Worm (Caenorhabditis elegans) whole organism, late embryonic: ENCODE measurements around the gene T19B10.5.

Experiments used
- C08G9.2 ChIP-seq: sonication (generic microtip); optimal IDR thresholded peaks from 2 replicates; lab custom pipeline; 2016; ENCODE audit warnings: mild to moderate bottlenecking, missing genetic modification characterization, moderate library complexity, missing compliant biosample characterization
- K02D7.2 ChIP-seq: sonication (generic microtip); optimal IDR thresholded peaks from 2 replicates; lab custom pipeline; 2017; ENCODE audit warnings: mild to moderate bottlenecking, missing genetic modification characterization, missing compliant biosample characterization
- K09A11.1 ChIP-seq: sonication (generic microtip); optimal IDR thresholded peaks from 2 replicates; lab custom pipeline; 2017; ENCODE audit warnings: antibody characterized with exemption, mild to moderate bottlenecking, missing genetic modification characterization, missing compliant biosample characterization; ENCODE audit not compliant: insufficient read depth
- T23F11.4 ChIP-seq: fragments of 200-800 bp; sonication (Bioruptor generic); optimal IDR thresholded peaks from 2 replicates; lab custom pipeline; 2018; ENCODE audit warnings: mild to moderate bottlenecking, missing genetic modification characterization, missing compliant biosample characterization
- Y22D7AL.16 ChIP-seq: sonication (generic microtip); optimal IDR thresholded peaks from 2 replicates; lab custom pipeline; 2016; ENCODE audit warnings: missing genetic modification characterization, missing compliant biosample characterization
- ahr-1 ChIP-seq: sonication (generic microtip); optimal IDR thresholded peaks from 2 replicates; lab custom pipeline; 2016; ENCODE audit warnings: missing genetic modification characterization, missing compliant biosample characterization
- ceh-18 ChIP-seq: sonication (generic microtip); optimal IDR thresholded peaks from 2 replicates; lab custom pipeline; 2016; ENCODE audit warnings: missing genetic modification characterization, missing compliant biosample characterization
- ceh-2 ChIP-seq: sonication (generic microtip); optimal IDR thresholded peaks from 2 replicates; lab custom pipeline; 2016; ENCODE audit warnings: missing genotype, missing genetic modification characterization, missing compliant biosample characterization
- ceh-24 ChIP-seq: sonication (generic microtip); optimal IDR thresholded peaks from 2 replicates; lab custom pipeline; 2016; ENCODE audit warnings: mild to moderate bottlenecking, missing genetic modification characterization, missing compliant biosample characterization
- ceh-30 ChIP-seq: fragments of 150-350 bp; optimal IDR thresholded peaks from 2 replicates; lab custom pipeline; 2014; ENCODE audit warnings: missing biosample characterization, missing genetic modification characterization
- ceh-31 ChIP-seq: sonication (generic microtip); optimal IDR thresholded peaks from 2 replicates; lab custom pipeline; 2016; ENCODE audit warnings: missing genetic modification characterization, missing compliant biosample characterization
- ceh-34 ChIP-seq: sonication (generic microtip); optimal IDR thresholded peaks from 2 replicates; lab custom pipeline; 2016; ENCODE audit warnings: mild to moderate bottlenecking, missing genetic modification characterization, missing compliant biosample characterization
- ceh-48 ChIP-seq: sonication (generic microtip); optimal IDR thresholded peaks from 2 replicates; lab custom pipeline; 2016; ENCODE audit warnings: missing genetic modification characterization, inconsistent platforms, missing compliant biosample characterization
- ceh-9 ChIP-seq: sonication (generic microtip); optimal IDR thresholded peaks from 2 replicates; lab custom pipeline; 2016; ENCODE audit warnings: mild to moderate bottlenecking, missing genetic modification characterization, inconsistent platforms, missing compliant biosample characterization
- dmd-4 ChIP-seq: sonication (generic microtip); optimal IDR thresholded peaks from 2 replicates; lab custom pipeline; 2016; ENCODE audit warnings: borderline replicate concordance, missing genetic modification characterization, missing compliant biosample characterization
- elt-2 ChIP-seq: sonication (generic microtip); optimal IDR thresholded peaks from 2 replicates; lab custom pipeline; 2016; ENCODE audit warnings: missing genetic modification reagents, missing genetic modification characterization, missing compliant biosample characterization
- elt-4 ChIP-seq: sonication (generic microtip); optimal IDR thresholded peaks from 2 replicates; lab custom pipeline; 2016; ENCODE audit warnings: missing genetic modification characterization, missing compliant biosample characterization
- ets-4 ChIP-seq: sonication (generic microtip); optimal IDR thresholded peaks from 2 replicates; lab custom pipeline; 2016; ENCODE audit warnings: missing genetic modification characterization, missing compliant biosample characterization
- eyg-1 ChIP-seq: sonication (generic microtip); optimal IDR thresholded peaks from 2 replicates; lab custom pipeline; 2016; ENCODE audit warnings: missing genotype, missing genetic modification characterization, missing compliant biosample characterization
- fax-1 ChIP-seq: sonication (generic microtip); optimal IDR thresholded peaks from 2 replicates; lab custom pipeline; 2016; ENCODE audit warnings: missing genotype, missing genetic modification characterization, missing compliant biosample characterization
- gmeb-2 ChIP-seq: sonication (generic microtip); optimal IDR thresholded peaks from 2 replicates; lab custom pipeline; 2016; ENCODE audit warnings: missing genetic modification characterization, inconsistent platforms, missing compliant biosample characterization
- hlh-13 ChIP-seq: fragments of 200-800 bp; sonication (Bioruptor generic); optimal IDR thresholded peaks from 2 replicates; lab custom pipeline; 2018; ENCODE audit warnings: mild to moderate bottlenecking, missing genetic modification characterization, missing compliant biosample characterization
- hlh-15 ChIP-seq: sonication (generic microtip); optimal IDR thresholded peaks from 2 replicates; lab custom pipeline; 2016; ENCODE audit warnings: missing genetic modification characterization, missing compliant biosample characterization
- hlh-30 ChIP-seq: sonication (generic microtip); optimal IDR thresholded peaks from 2 replicates; lab custom pipeline; 2017; ENCODE audit warnings: antibody characterized with exemption, missing genetic modification characterization, missing compliant biosample characterization; ENCODE audit not compliant: insufficient read depth
- hlh-8 ChIP-seq: sonication (generic microtip); optimal IDR thresholded peaks from 2 replicates; lab custom pipeline; 2016; ENCODE audit warnings: missing genotype, missing genetic modification characterization, missing compliant biosample characterization
- lin-11 ChIP-seq: fragments of 200-800 bp; sonication (Bioruptor generic); optimal IDR thresholded peaks from 2 replicates; lab custom pipeline; 2018; ENCODE audit warnings: mild to moderate bottlenecking, missing genetic modification characterization, missing compliant biosample characterization
- madf-2 ChIP-seq: sonication (generic microtip); optimal IDR thresholded peaks from 2 replicates; lab custom pipeline; 2017; ENCODE audit warnings: missing genetic modification characterization, missing compliant biosample characterization
- mec-3 ChIP-seq: sonication (generic microtip); optimal IDR thresholded peaks from 2 replicates; lab custom pipeline; 2016; ENCODE audit warnings: borderline replicate concordance, missing genetic modification characterization, missing compliant biosample characterization
- nhr-11 ChIP-seq: fragments of 150-350 bp; optimal IDR thresholded peaks from 2 replicates; lab custom pipeline; 2014; ENCODE audit warnings: missing biosample characterization, missing genetic modification characterization
- nhr-232 ChIP-seq: sonication (generic microtip); optimal IDR thresholded peaks from 2 replicates; lab custom pipeline; 2016; ENCODE audit warnings: missing genetic modification characterization, missing compliant biosample characterization
- npax-4 ChIP-seq: sonication (generic microtip); optimal IDR thresholded peaks from 2 replicates; lab custom pipeline; 2016; ENCODE audit warnings: missing genetic modification characterization, missing compliant biosample characterization
- pat-9 ChIP-seq: fragments of 200-800 bp; sonication (Bioruptor generic); optimal IDR thresholded peaks from 2 replicates; lab custom pipeline; 2018; ENCODE audit warnings: mild to moderate bottlenecking, missing genetic modification characterization, moderate library complexity, missing compliant biosample characterization
- pha-2 ChIP-seq: sonication (generic microtip); optimal IDR thresholded peaks from 2 replicates; lab custom pipeline; 2017; ENCODE audit warnings: mild to moderate bottlenecking, missing genetic modification characterization, missing compliant biosample characterization
- pha-4 ChIP-seq: fragments of 150-350 bp; optimal IDR thresholded peaks from 2 replicates; lab custom pipeline; 2018; ENCODE audit warnings: missing biosample characterization, missing genetic modification reagents, missing genetic modification characterization
- pqm-1 ChIP-seq: sonication (generic microtip); optimal IDR thresholded peaks from 2 replicates; lab custom pipeline; 2016; ENCODE audit warnings: missing genetic modification characterization, missing compliant biosample characterization
- pros-1 ChIP-seq: fragments of 150-350 bp; optimal IDR thresholded peaks from 2 replicates; lab custom pipeline; 2014; ENCODE audit warnings: missing biosample characterization, missing genetic modification reagents, missing genetic modification characterization
- ref-2 ChIP-seq: sonication (generic microtip); optimal IDR thresholded peaks from 2 replicates; lab custom pipeline; 2016; ENCODE audit warnings: missing genetic modification characterization, missing compliant biosample characterization
- sox-2 ChIP-seq: fragments of 200-800 bp; sonication (Bioruptor generic); IDR thresholded peaks from 2 replicates; pipeline ENCODE4 v1.3.6; 2022; ENCODE audit warnings: missing genetic modification reagents, missing genetic modification characterization, missing compliant biosample characterization
- tbx-2 ChIP-seq: sonication (generic microtip); optimal IDR thresholded peaks from 2 replicates; lab custom pipeline; 2016; ENCODE audit warnings: missing genetic modification characterization, missing compliant biosample characterization
- unc-3 ChIP-seq, 2 experiments: fragments of 200-800 bp in 1 of 2; sonication (Bioruptor generic) in 1 of 2; sonication (generic microtip) in 1 of 2; conservative IDR thresholded peaks in 1 of 2; optimal IDR thresholded peaks in 1 of 2; 2 replicates each; pipeline versions ENCODE4 v1.3.6 to Lab custom; 2016 to 2022; ENCODE audit warnings: missing compliant biosample characterization in 2 of 2, missing genetic modification characterization in 2 of 2, missing genetic modification reagents in 1 of 2
- zip-5 ChIP-seq: sonication (generic microtip); optimal IDR thresholded peaks from 2 replicates; lab custom pipeline; 2016; ENCODE audit warnings: missing genetic modification characterization, missing compliant biosample characterization
- ztf-16 ChIP-seq: sonication (generic microtip); optimal IDR thresholded peaks from 2 replicates; lab custom pipeline; 2017; ENCODE audit warnings: missing genetic modification characterization, missing compliant biosample characterization

The T19B10.5 gene

ce11 chrV:11239187-11239725 lies 4.8 kb downstream of the T19B10.5 start, which contains the start of the genes dvc-1 and ima-1 (continued):
- TF ChIP-seq mec-3: no peak
- no peak for TF ChIP-seq ceh-30 (tag; lab: Kevin White, UChicago)
- TF ChIP-seq gmeb-2 (tag; lab: Kevin White, UChicago): peak; percentile 63
- peak; percentile 40 for TF ChIP-seq hlh-13 (GFP tag; lab: Kevin White, UChicago)
- peak; percentile 68 for TF ChIP-seq zip-5 (tag; lab: Kevin White, UChicago)
- no peak for TF ChIP-seq dmd-4 (tag; lab: Kevin White, UChicago)
- peak; percentile 17 for TF ChIP-seq lin-11 (tag; lab: Kevin White, UChicago)
- TF ChIP-seq ceh-31 (tag; lab: Kevin White, UChicago): peak; percentile 82
- TF ChIP-seq ceh-2: peak; percentile 79
- TF ChIP-seq hlh-30 (tag; lab: Kevin White, UChicago): peak; percentile 70
- peak; percentile 4 for TF ChIP-seq eyg-1 (tag; lab: Kevin White, UChicago)
- TF ChIP-seq madf-2 (tag; lab: Kevin White, UChicago): peak; percentile 38
- no peak for TF ChIP-seq elt-4 (tag; lab: Kevin White, UChicago)
- peak; percentile 87 for TF ChIP-seq ceh-34
- TF ChIP-seq C08G9.2 (tag; lab: Kevin White, UChicago): peak; percentile 69
- peak; percentile 24 for TF ChIP-seq ceh-18 (tag; lab: Kevin White, UChicago)
- TF ChIP-seq pros-1 (tag; lab: Kevin White, UChicago): no peak
- TF ChIP-seq npax-4 (tag; lab: Kevin White, UChicago): peak; percentile 41
- TF ChIP-seq ets-4: peak; percentile 23
- peak; percentile 22 for TF ChIP-seq T23F11.4 (GFP tag; lab: Kevin White, UChicago)
- TF ChIP-seq unc-3 (GFP tag; conservative IDR thresholded peaks at IDR 0.05; lab: Robert Waterston, UW): peak; percentile 55; the same call in 1 of the 2 replicates
- TF ChIP-seq unc-3 (tag; optimal IDR thresholded peaks at IDR 0.05; lab: Kevin White, UChicago): peak; percentile 68
- peak; percentile 66 for TF ChIP-seq nhr-232 (tag; lab: Kevin White, UChicago)
- TF ChIP-seq Y22D7AL.16 (tag; lab: Kevin White, UChicago): peak; percentile 45
- peak; percentile 70 for TF ChIP-seq hlh-15
- TF ChIP-seq ceh-24 (tag; lab: Kevin White, UChicago): peak; percentile 26
- peak; percentile 72 for TF ChIP-seq K09A11.1 (tag; lab: Kevin White, UChicago)
- peak; percentile 62 for TF ChIP-seq K02D7.2 (tag; lab: Kevin White, UChicago)
- peak; percentile 27 for TF ChIP-seq ceh-48 (tag; lab: Kevin White, UChicago)
- TF ChIP-seq sox-2 (GFP tag; lab: Robert Waterston, UW): peak; percentile 46
- no peak for TF ChIP-seq pqm-1 (tag; lab: Kevin White, UChicago)
- peak; percentile 77 for TF ChIP-seq tbx-2 (tag; lab: Kevin White, UChicago)
- TF ChIP-seq pat-9: peak; percentile 71
- TF ChIP-seq nhr-11 (tag; lab: Kevin White, UChicago): no peak
- TF ChIP-seq ref-2 (tag; lab: Kevin White, UChicago): peak; percentile 65
- TF ChIP-seq, all 69 proteins: peak for 53

ce11 chrV:11241580-11241979 lies 7.1 kb downstream of the T19B10.5 start, which contains the start of gene pgap-1:
Gene pgap-1 (plus strand): TSS chrV:11241880.
- no peak for TF ChIP-seq elt-2 (tag; lab: Kevin White, UChicago)
- no peak for TF ChIP-seq hlh-8 (tag; lab: Kevin White, UChicago)
- no peak for TF ChIP-seq tbx-2 (tag; lab: Kevin White, UChicago)
- TF ChIP-seq unc-3 (GFP tag; conservative IDR thresholded peaks at IDR 0.05; lab: Robert Waterston, UW): no peak
- TF ChIP-seq unc-3 (tag; optimal IDR thresholded peaks at IDR 0.05; lab: Kevin White, UChicago): no peak

- TF ChIP-seq ahr-1 (tag; lab: Kevin White, UChicago) (no peak), pha-4 (no peak), pha-2 (tag; lab: Kevin White, UChicago) (no peak), fax-1 (tag; lab: Kevin White, UChicago) (no peak), ztf-16 (tag; lab: Kevin White, UChicago) (no peak), C08G9.2 (tag; lab: Kevin White, UChicago) (no peak), ceh-9 (tag; lab: Kevin White, UChicago) (no peak)
These were observed 10.1 kb downstream of the T19B10.5 start, which contains the start of gene mxl-1 for ce11 chrV:11244539-11244938. Gene mxl-1 (plus strand): TSS chrV:11244839.
